Fruit fly (Drosophila melanogaster): ENCODE results near the gene Spn.

The Spn gene

DNA sequence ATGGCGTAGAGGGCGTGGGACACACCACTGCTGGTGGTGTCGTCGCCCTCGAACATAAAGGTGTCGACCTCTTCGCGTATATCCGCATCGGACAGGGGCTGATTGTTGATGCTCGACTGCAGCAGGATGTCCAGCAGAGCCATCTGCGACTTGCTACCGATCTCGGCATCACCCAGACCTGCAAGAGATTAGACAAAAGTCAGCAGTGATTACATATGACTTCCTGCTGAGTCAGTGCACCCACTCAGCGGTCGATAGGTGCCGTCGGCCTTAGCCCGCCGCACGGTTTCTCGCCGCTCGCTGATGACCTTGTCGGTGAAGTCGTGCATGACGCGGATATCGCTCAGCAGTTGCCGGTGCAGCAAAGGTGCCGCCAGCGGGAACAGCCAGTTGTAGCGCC lies 77.2 kb downstream of the Spn start:
- no peak for TF ChIP-seq ttk (optimal IDR thresholded peaks at IDR 0.05)
- no peak for TF ChIP-seq psq (optimal IDR thresholded peaks at IDR 0.05)
- no peak for TF ChIP-seq h (optimal IDR thresholded peaks at IDR 0.05)
- TF ChIP-seq Sin3A (optimal IDR thresholded peaks at IDR 0.05): no peak
- no peak for TF ChIP-seq Myc (optimal IDR thresholded peaks at IDR 0.05)
- TF ChIP-seq insv (optimal IDR thresholded peaks at IDR 0.05): no peak

dm6 chr3L:2475564-2476260 lies 78.4 kb downstream of the Spn start, which contains the start of gene CG16762:
Gene CG16762, minus strand, starts transcription at chr3L:2475614.
- TF ChIP-seq insv (optimal IDR thresholded peaks at IDR 0.05) (no peak), psq (optimal IDR thresholded peaks at IDR 0.05) (no peak), h (optimal IDR thresholded peaks at IDR 0.05) (no peak), ttk (optimal IDR thresholded peaks at IDR 0.05) (no peak), Myc (optimal IDR thresholded peaks at IDR 0.05) (no peak), Sin3A (optimal IDR thresholded peaks at IDR 0.05) (no peak)

dm6 chr3L:2472302-2473016 lies 81.6 kb downstream of the Spn start:
- TF ChIP-seq psq (optimal IDR thresholded peaks at IDR 0.05) (no peak), ttk (optimal IDR thresholded peaks at IDR 0.05) (no peak), Myc (optimal IDR thresholded peaks at IDR 0.05) (no peak), h (optimal IDR thresholded peaks at IDR 0.05) (no peak), insv (optimal IDR thresholded peaks at IDR 0.05) (no peak), Sin3A (optimal IDR thresholded peaks at IDR 0.05) (no peak)

dm6 chr3L:2470735-2471395 lies 83.2 kb downstream of the Spn start:
- TF ChIP-seq h (optimal IDR thresholded peaks at IDR 0.05): no peak
- no peak for TF ChIP-seq Sin3A (optimal IDR thresholded peaks at IDR 0.05)
- TF ChIP-seq ttk (optimal IDR thresholded peaks at IDR 0.05): no peak
- no peak for TF ChIP-seq insv (optimal IDR thresholded peaks at IDR 0.05)
- no peak for TF ChIP-seq psq (optimal IDR thresholded peaks at IDR 0.05)
- no peak for TF ChIP-seq Myc (optimal IDR thresholded peaks at IDR 0.05)

- TF ChIP-seq insv (optimal IDR thresholded peaks at IDR 0.05) (no peak), h (optimal IDR thresholded peaks at IDR 0.05) (no peak), psq (optimal IDR thresholded peaks at IDR 0.05) (no peak), ttk (optimal IDR thresholded peaks at IDR 0.05) (no peak), Myc (optimal IDR thresholded peaks at IDR 0.05) (no peak), Sin3A (optimal IDR thresholded peaks at IDR 0.05) (no peak)
These were observed 84.4 kb downstream of the Spn start for dm6 chr3L:2469660-2470059.

- no peak for TF ChIP-seq ttk (optimal IDR thresholded peaks at IDR 0.05)
- TF ChIP-seq Sin3A (optimal IDR thresholded peaks at IDR 0.05): no peak
- no peak for TF ChIP-seq Myc (optimal IDR thresholded peaks at IDR 0.05)
- no peak for TF ChIP-seq psq (optimal IDR thresholded peaks at IDR 0.05)
- TF ChIP-seq insv (optimal IDR thresholded peaks at IDR 0.05): no peak
- TF ChIP-seq h (optimal IDR thresholded peaks at IDR 0.05): no peak
These were observed 85.6 kb downstream of the Spn start for dm6 chr3L:2468509-2468908.

dm6 chr3L:2467424-2467838 lies 86.7 kb downstream of the Spn start:
- no peak for TF ChIP-seq ttk (optimal IDR thresholded peaks at IDR 0.05)
- TF ChIP-seq insv (optimal IDR thresholded peaks at IDR 0.05): no peak
- no peak for TF ChIP-seq Sin3A (optimal IDR thresholded peaks at IDR 0.05)
- no peak for TF ChIP-seq h (optimal IDR thresholded peaks at IDR 0.05)
- no peak for TF ChIP-seq psq (optimal IDR thresholded peaks at IDR 0.05)
- no peak for TF ChIP-seq Myc (optimal IDR thresholded peaks at IDR 0.05)

- TF ChIP-seq psq (optimal IDR thresholded peaks at IDR 0.05): no peak
- no peak for TF ChIP-seq ttk (optimal IDR thresholded peaks at IDR 0.05)
- TF ChIP-seq h (optimal IDR thresholded peaks at IDR 0.05): no peak
- no peak for TF ChIP-seq Sin3A (optimal IDR thresholded peaks at IDR 0.05)
- TF ChIP-seq Myc (optimal IDR thresholded peaks at IDR 0.05): no peak
- no peak for TF ChIP-seq insv (optimal IDR thresholded peaks at IDR 0.05)
These were observed 87.6 kb downstream of the Spn start for dm6 chr3L:2466411-2467015.

dm6 chr3L:2462017-2462416 lies 92.1 kb downstream of the Spn start:
- TF ChIP-seq psq (optimal IDR thresholded peaks at IDR 0.05): no peak
- no peak for TF ChIP-seq Myc (optimal IDR thresholded peaks at IDR 0.05)
- TF ChIP-seq Sin3A (optimal IDR thresholded peaks at IDR 0.05): no peak
- TF ChIP-seq insv (optimal IDR thresholded peaks at IDR 0.05): no peak
- TF ChIP-seq h (optimal IDR thresholded peaks at IDR 0.05): no peak
- no peak for TF ChIP-seq ttk (optimal IDR thresholded peaks at IDR 0.05)

dm6 chr3L:2458763-2459162 lies 95.3 kb downstream of the Spn start:
- TF ChIP-seq insv (optimal IDR thresholded peaks at IDR 0.05): no peak
- no peak for TF ChIP-seq h (optimal IDR thresholded peaks at IDR 0.05)
- TF ChIP-seq ttk (optimal IDR thresholded peaks at IDR 0.05): no peak
- no peak for TF ChIP-seq Myc (optimal IDR thresholded peaks at IDR 0.05)

dm6 chr3L:2457557-2458240 lies 96.4 kb downstream of the Spn start:
- TF ChIP-seq psq (optimal IDR thresholded peaks at IDR 0.05): no peak
- TF ChIP-seq Sin3A (optimal IDR thresholded peaks at IDR 0.05): no peak
- TF ChIP-seq h (optimal IDR thresholded peaks at IDR 0.05): no peak
- TF ChIP-seq insv (optimal IDR thresholded peaks at IDR 0.05): no peak

Measured in Kc167 (cell line).